ENCODE assay signal across 4 fruit fly cellular contexts in genomic region chrX:6990105-6990504, dm6.
TF ChIP-seq lines count a peak whose summit lies in the region.

No protein-coding gene starts in this region.

- no peak for TF ChIP-seq CTCF in whole organism, embryonic (GFP tag; optimal IDR thresholded peaks at IDR 0.05; lab: Kevin White, UChicago)

TF ChIP-seq in whole organism, embryonic, 481 proteins besides CTCF, POLR2A, EP300 and RAD21 (continues in another document):
- TF ChIP-seq seq (GFP tag; IDR thresholded peaks at IDR 0.05; lab: Robert Waterston, UW) (no peak), NC2α (GFP tag; optimal IDR thresholded peaks at IDR 0.05; lab: Kevin White, UChicago) (no peak), Nf-YC (tag; optimal IDR thresholded peaks at IDR 0.05; lab: Kevin White, UChicago) (no peak), CG31224 (GFP tag; IDR thresholded peaks at IDR 0.05; lab: Robert Waterston, UW) (no peak), Nf-YB (GFP tag; optimal IDR thresholded peaks at IDR 0.05; lab: Kevin White, UChicago) (no peak), z (GFP tag; IDR thresholded peaks at IDR 0.05; lab: Robert Waterston, UW) (no peak), CG10209 (GFP tag; optimal IDR thresholded peaks at IDR 0.05; lab: Kevin White, UChicago) (no peak), Ravus (GFP tag; IDR thresholded peaks at IDR 0.05; lab: Robert Waterston, UW) (no peak), ewg (GFP tag; optimal IDR thresholded peaks at IDR 0.05; lab: Kevin White, UChicago) (no peak), ken (GFP tag; IDR thresholded peaks at IDR 0.05; lab: Robert Waterston, UW) (no peak), CG15269 (tag; optimal IDR thresholded peaks at IDR 0.05; lab: Kevin White, UChicago) (peak; percentile 5), nerfin-2 (GFP tag; IDR thresholded peaks at IDR 0.05; lab: Robert Waterston, UW; ENCODE audit: partially characterized antibody) (no peak), ind (GFP tag; optimal IDR thresholded peaks at IDR 0.05; lab: Kevin White, UChicago) (peak; percentile 10), Lhr (GFP tag; optimal IDR thresholded peaks at IDR 0.05; lab: Kevin White, UChicago) (no peak), row (GFP tag; IDR thresholded peaks at IDR 0.05; lab: Robert Waterston, UW) (peak; percentile 45), Tbp (GFP tag; optimal IDR thresholded peaks at IDR 0.05; lab: Kevin White, UChicago) (no peak), Hand (GFP tag; optimal IDR thresholded peaks at IDR 0.05; lab: Kevin White, UChicago) (no peak), CG7372 (GFP tag; IDR thresholded peaks at IDR 0.05; lab: Robert Waterston, UW) (no peak), Xrp1 (GFP tag; IDR thresholded peaks at IDR 0.05; lab: Robert Waterston, UW) (no peak; the same call in 1 of the 2 replicates), CG31441 (GFP tag; IDR thresholded peaks at IDR 0.05; lab: Robert Waterston, UW) (no peak), Mrtf (GFP tag; IDR thresholded peaks at IDR 0.05; lab: Robert Waterston, UW) (no peak), CG6175 (GFP tag; IDR thresholded peaks at IDR 0.05; lab: Robert Waterston, UW) (no peak), tup (GFP tag; optimal IDR thresholded peaks at IDR 0.05; lab: Kevin White, UChicago) (no peak), CG11504 (tag; optimal IDR thresholded peaks at IDR 0.05; lab: Kevin White, UChicago) (peak; percentile 13)

TF ChIP-seq in whole organism, prepupa, 60 proteins besides CTCF, POLR2A, EP300 and RAD21:
- TF ChIP-seq cyc (GFP tag; optimal IDR thresholded peaks at IDR 0.05; lab: Kevin White, UChicago) (peak; percentile 39), eg (GFP tag; IDR thresholded peaks at IDR 0.05; lab: Robert Waterston, UW) (no peak), topi (GFP tag; optimal IDR thresholded peaks at IDR 0.05; lab: Kevin White, UChicago) (peak; percentile 47), CG6276 (GFP tag; optimal IDR thresholded peaks at IDR 0.05; lab: Kevin White, UChicago) (no peak), CG16779 (tag; optimal IDR thresholded peaks at IDR 0.05; lab: Kevin White, UChicago) (no peak), Eip93F (GFP tag; optimal IDR thresholded peaks at IDR 0.05; lab: Kevin White, UChicago) (peak; percentile 7), dsx (GFP tag; optimal IDR thresholded peaks at IDR 0.05; lab: Kevin White, UChicago; ENCODE audit: poor library complexity, severe bottlenecking) (no peak), lz (GFP tag; optimal IDR thresholded peaks at IDR 0.05; lab: Kevin White, UChicago) (peak; percentile 28), ss (GFP tag; optimal IDR thresholded peaks at IDR 0.05; lab: Kevin White, UChicago) (peak in 1 of 2 experiments; percentile 8), CG3919 (GFP tag; optimal IDR thresholded peaks at IDR 0.05; lab: Kevin White, UChicago) (peak; percentile 19), esn (GFP tag; optimal IDR thresholded peaks at IDR 0.05; lab: Kevin White, UChicago) (peak; percentile 31), CG32006 (GFP tag; optimal IDR thresholded peaks at IDR 0.05; lab: Kevin White, UChicago) (peak; percentile 23), Smox (GFP tag; optimal IDR thresholded peaks at IDR 0.05; lab: Kevin White, UChicago) (peak; percentile 28), svp (GFP tag; lab: Kevin White, UChicago) (peak; percentile 59), CG15336 (GFP tag; IDR thresholded peaks at IDR 0.05; lab: Robert Waterston, UW) (0 out of 2 replicates have a peak, but pooled peaks have one; percentile 11), Eip75B (GFP tag; optimal IDR thresholded peaks at IDR 0.05; lab: Kevin White, UChicago) (peak; percentile 18), Hr39 (GFP tag; optimal IDR thresholded peaks at IDR 0.05; lab: Kevin White, UChicago) (peak; percentile 0), Eip78C (GFP tag; lab: Kevin White, UChicago) (peak; percentile 71), Sox102F (GFP tag; optimal IDR thresholded peaks at IDR 0.05; lab: Kevin White, UChicago) (peak; percentile 20), Sox14 (GFP tag; optimal IDR thresholded peaks at IDR 0.05; lab: Kevin White, UChicago) (peak; percentile 12), CG8119 (GFP tag; IDR thresholded peaks at IDR 0.05; lab: Robert Waterston, UW) (no peak), dac (GFP tag; optimal IDR thresholded peaks at IDR 0.05; lab: Kevin White, UChicago) (no peak), Met (GFP tag; optimal IDR thresholded peaks at IDR 0.05; lab: Kevin White, UChicago) (peak; percentile 41)

TF ChIP-seq in whole organism, pupa, 21 proteins besides CTCF, POLR2A, EP300 and RAD21:
- TF ChIP-seq Snoo (tag; optimal IDR thresholded peaks at IDR 0.05; lab: Kevin White, UChicago), result peak; percentile 20
- peak; percentile 38 for TF ChIP-seq CG14655 (GFP tag; optimal IDR thresholded peaks at IDR 0.05; lab: Kevin White, UChicago)
- no peak for TF ChIP-seq gl (tag; optimal IDR thresholded peaks at IDR 0.05; lab: Kevin White, UChicago)
- no peak for TF ChIP-seq CG10348 (GFP tag; IDR thresholded peaks at IDR 0.05; lab: Robert Waterston, UW)
- peak; percentile 22 for TF ChIP-seq CG8301 (tag; optimal IDR thresholded peaks at IDR 0.05; lab: Kevin White, UChicago)
- TF ChIP-seq D1 (tag; optimal IDR thresholded peaks at IDR 0.05; lab: Kevin White, UChicago), result no peak

TF ChIP-seq in whole organism, wandering third instar larva, 38 proteins besides CTCF, POLR2A, EP300 and RAD21:
- TF ChIP-seq h (GFP tag; optimal IDR thresholded peaks at IDR 0.05; lab: Kevin White, UChicago) (peak; percentile 57), ey (GFP tag; optimal IDR thresholded peaks at IDR 0.05; lab: Kevin White, UChicago) (peak; percentile 22), Rel (GFP tag; optimal IDR thresholded peaks at IDR 0.05; lab: Kevin White, UChicago) (no peak), Rel (tag; optimal IDR thresholded peaks at IDR 0.05; lab: Kevin White, UChicago) (peak; percentile 1), rgr (GFP tag; optimal IDR thresholded peaks at IDR 0.05; lab: Kevin White, UChicago) (peak; percentile 24), sage (GFP tag; optimal IDR thresholded peaks at IDR 0.05; lab: Kevin White, UChicago) (no peak), fru (GFP tag; optimal IDR thresholded peaks at IDR 0.05; lab: Kevin White, UChicago) (peak; percentile 44), foxo (GFP tag; optimal IDR thresholded peaks at IDR 0.05; lab: Kevin White, UChicago) (peak in 1 of 2 experiments; percentile 53), dmrt93B (GFP tag; optimal IDR thresholded peaks at IDR 0.05; lab: Kevin White, UChicago) (peak; percentile 1), woc (GFP tag; optimal IDR thresholded peaks at IDR 0.05; lab: Kevin White, UChicago) (peak; percentile 51), pan (optimal IDR thresholded peaks at IDR 0.05; lab: Kevin White, UChicago) (no peak), Hnf4 (GFP tag; optimal IDR thresholded peaks at IDR 0.05; lab: Kevin White, UChicago) (peak; percentile 18), Dif (GFP tag; optimal IDR thresholded peaks at IDR 0.05; lab: Kevin White, UChicago; ENCODE audit: partially characterized antibody) (no peak)

Comparison
In these comparisons a context has a peak if more than half of its experiments do, and no peak if none do; other contexts are left out.
1. Of the 7 proteins assayed by ChIP-seq in both whole organism, embryonic and whole organism, prepupa: peak only in whole organism, embryonic: Blimp-1; only in whole organism, prepupa: Hr39; in both: Sox102F; in neither: 4.